Fruit fly (Drosophila melanogaster): Measurements from ENCODE around the gene Lsp1gamma.

DNA sequence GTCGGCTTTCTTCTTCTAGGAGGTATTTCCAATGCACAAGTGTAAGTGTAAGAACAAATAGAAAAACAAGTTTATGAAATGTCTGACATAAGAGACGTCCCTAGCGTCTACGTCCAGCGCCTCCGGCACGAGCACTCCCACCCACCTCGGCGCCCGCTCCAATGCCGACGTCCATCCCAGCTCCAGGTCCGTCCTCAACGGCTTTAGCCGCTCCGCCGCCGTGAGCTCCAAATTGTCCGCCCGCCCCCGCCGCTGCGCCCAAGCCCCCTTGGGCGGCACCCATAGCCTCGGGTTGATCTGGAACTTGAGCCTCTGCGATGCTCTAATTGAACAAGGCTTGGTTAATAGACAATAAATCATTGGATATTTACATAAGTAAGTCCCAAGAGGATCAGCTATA lies 31.6 kb downstream of the Lsp1gamma start:
- no peak for TF ChIP-seq CG8478 (optimal IDR thresholded peaks at IDR 0.05)
- TF ChIP-seq CTCF (optimal IDR thresholded peaks at IDR 0.05), result no peak

Measured in S2 (cell line).